Worm (Caenorhabditis elegans) whole organism, L4 larva: ENCODE results near the gene nse-4.

Source experiments
- F37D6.2 ChIP-seq: sonication (generic microtip); optimal IDR thresholded peaks from 2 replicates; lab custom pipeline; 2016; ENCODE audit warnings: mild to moderate bottlenecking, missing genetic modification characterization, missing compliant biosample characterization
- T20F7.1 ChIP-seq: fragments of 200-800 bp; sonication (Bioruptor generic); optimal IDR thresholded peaks from 2 replicates; lab custom pipeline; 2018; ENCODE audit warnings: mild to moderate bottlenecking, missing genetic modification characterization, missing compliant biosample characterization
- T26A8.4 ChIP-seq: fragments of 200-800 bp; sonication (Bioruptor generic); IDR thresholded peaks from 2 replicates; pipeline ENCODE4 v1.3.6; 2022; ENCODE audit warnings: missing genetic modification characterization, missing compliant biosample characterization
- Y105C5A.15 ChIP-seq: fragments of 200-800 bp; sonication (Bioruptor generic); IDR thresholded peaks from 2 replicates; pipeline ENCODE4 v1.3.6; 2022; ENCODE audit warnings: missing genetic modification characterization, missing compliant biosample characterization
- aha-1 ChIP-seq: fragments of 150-350 bp; peaks from one replicate; lab custom pipeline; 2014; ENCODE audit warnings: missing biosample characterization, missing genetic modification characterization
- aly-2 ChIP-seq: sonication (generic microtip); optimal IDR thresholded peaks from 2 replicates; lab custom pipeline; 2018; ENCODE audit warnings: missing biosample characterization, missing genetic modification characterization
- arid-1 ChIP-seq: fragments of 200-800 bp; sonication (Bioruptor generic); conservative IDR thresholded peaks from 2 replicates; pipeline ENCODE4 v1.3.6; 2022; ENCODE audit warnings: missing genetic modification reagents, missing genetic modification characterization, missing compliant biosample characterization
- ceh-28 ChIP-seq: fragments of 150-350 bp; optimal IDR thresholded peaks from 2 replicates; lab custom pipeline; 2014; ENCODE audit warnings: missing biosample characterization, missing genetic modification reagents, missing genetic modification characterization
- cey-2 ChIP-seq: sonication (generic microtip); optimal IDR thresholded peaks from 3 replicates; lab custom pipeline; 2017; ENCODE audit warnings: missing genetic modification characterization, mild to moderate bottlenecking, missing compliant biosample characterization, antibody characterized with exemption, borderline replicate concordance; ENCODE audit not compliant: insufficient read depth
- ctbp-1 ChIP-seq: fragments of 200-800 bp; sonication (Bioruptor generic); IDR thresholded peaks from 2 replicates; pipeline ENCODE4 v1.3.6; 2022; ENCODE audit warnings: missing genetic modification reagents, missing genetic modification characterization, missing compliant biosample characterization
- daf-12 ChIP-seq: fragments of 150-350 bp; optimal IDR thresholded peaks from 2 replicates; lab custom pipeline; 2014; ENCODE audit warnings: missing biosample characterization, missing genetic modification reagents, missing genetic modification characterization
- daf-16 ChIP-seq, 3 experiments: sonication (generic microtip); optimal IDR thresholded peaks; 2 replicates each; lab custom pipeline; 2016 to 2017; ENCODE audit warnings: missing genetic modification characterization in 3 of 3, missing genetic modification reagents in 3 of 3, mild to moderate bottlenecking in 2 of 3, missing compliant biosample characterization in 2 of 3, missing biosample characterization in 1 of 3, moderate library complexity in 1 of 3
- daf-8 ChIP-seq: fragments of 200-800 bp; sonication (Bioruptor generic); IDR thresholded peaks from 2 replicates; pipeline ENCODE4 v1.3.6; 2022; ENCODE audit warnings: missing genetic modification characterization, missing compliant biosample characterization
- dmd-6 ChIP-seq: fragments of 200-800 bp; sonication (Bioruptor generic); IDR thresholded peaks from 2 replicates; pipeline ENCODE4 v1.3.6; 2022; ENCODE audit warnings: missing genetic modification reagents, missing genetic modification characterization, missing compliant biosample characterization
- dpl-1 ChIP-seq: fragments of 150-350 bp; optimal IDR thresholded peaks from 2 replicates; lab custom pipeline; 2014; ENCODE audit warnings: missing biosample characterization, missing genetic modification reagents, missing genetic modification characterization
- dve-1 ChIP-seq: sonication (generic microtip); optimal IDR thresholded peaks from 2 replicates; lab custom pipeline; 2017; ENCODE audit warnings: antibody characterized with exemption, mild to moderate bottlenecking, missing genetic modification characterization, missing compliant biosample characterization; ENCODE audit not compliant: insufficient read depth
- fkh-10 ChIP-seq: fragments of 150-350 bp; optimal IDR thresholded peaks from 2 replicates; lab custom pipeline; 2014; ENCODE audit warnings: missing biosample characterization, missing genetic modification reagents, missing genetic modification characterization
- fos-1 ChIP-seq: fragments of 150-350 bp; optimal IDR thresholded peaks from 2 replicates; lab custom pipeline; 2014; ENCODE audit warnings: missing biosample characterization, missing genetic modification characterization
- hmg-1.1 ChIP-seq: fragments of 200-800 bp; sonication (Bioruptor generic); IDR thresholded peaks from 2 replicates; pipeline ENCODE4 v1.3.6; 2022; ENCODE audit warnings: missing genetic modification reagents, missing genetic modification characterization, missing compliant biosample characterization
- lim-7 ChIP-seq: fragments of 200-800 bp; sonication (Bioruptor generic); IDR thresholded peaks from 2 replicates; pipeline ENCODE4 v1.3.6; 2022; ENCODE audit warnings: missing genetic modification characterization, missing compliant biosample characterization
- lin-13 ChIP-seq: fragments of 150-350 bp; optimal IDR thresholded peaks from 2 replicates; lab custom pipeline; 2014; ENCODE audit warnings: missing biosample characterization, missing genetic modification reagents, missing genetic modification characterization
- lin-15B ChIP-seq: fragments of 150-350 bp; sonication (generic microtip); optimal IDR thresholded peaks from 3 replicates; lab custom pipeline; 2014; ENCODE audit warnings: missing biosample characterization, missing genetic modification characterization
- lin-39 ChIP-seq: fragments of 150-350 bp; optimal IDR thresholded peaks from 2 replicates; lab custom pipeline; 2014; ENCODE audit warnings: missing biosample characterization, missing genetic modification reagents, missing genetic modification characterization
- lsy-2 ChIP-seq, 2 experiments: fragments of 150-350 bp in 1 of 2; sonication (generic microtip) in 1 of 2; optimal IDR thresholded peaks; 2 replicates each; lab custom pipeline; 2014 to 2017; ENCODE audit warnings: missing biosample characterization in 2 of 2, missing genetic modification characterization in 2 of 2
- madf-5 ChIP-seq, 2 experiments: fragments of 200-800 bp; sonication (Bioruptor generic); IDR thresholded peaks; 2 replicates each; pipeline ENCODE4 v1.3.6; 2022; ENCODE audit warnings: missing compliant biosample characterization in 2 of 2, missing genetic modification characterization in 2 of 2
- madf-9 ChIP-seq: fragments of 200-800 bp; sonication (Bioruptor generic); conservative IDR thresholded peaks from 2 replicates; pipeline ENCODE4 v1.3.6; 2022; ENCODE audit warnings: missing genetic modification reagents, missing genetic modification characterization, missing compliant biosample characterization
- mdl-1 ChIP-seq, 2 experiments: fragments of 150-350 bp in 1 of 2; sonication (generic microtip) in 1 of 2; optimal IDR thresholded peaks; 2 replicates each; lab custom pipeline; 2014 to 2017; ENCODE audit warnings: missing biosample characterization in 2 of 2, missing genetic modification characterization in 2 of 2
- nhr-237 ChIP-seq: sonication (generic microtip); optimal IDR thresholded peaks from 2 replicates; lab custom pipeline; 2017; ENCODE audit warnings: missing biosample characterization, missing genetic modification characterization
- nhr-28 ChIP-seq: fragments of 150-350 bp; optimal IDR thresholded peaks from 2 replicates; lab custom pipeline; 2014; ENCODE audit warnings: missing biosample characterization, missing genetic modification characterization
- nhr-41 ChIP-seq: fragments of 200-800 bp; sonication (Bioruptor generic); IDR thresholded peaks from 2 replicates; pipeline ENCODE4 v1.3.6; 2022; ENCODE audit warnings: missing genetic modification reagents, missing genetic modification characterization, missing compliant biosample characterization
- nhr-6 ChIP-seq: fragments of 150-350 bp; optimal IDR thresholded peaks from 2 replicates; lab custom pipeline; 2014; ENCODE audit warnings: missing biosample characterization, missing genetic modification characterization
- nhr-77 ChIP-seq: fragments of 150-350 bp; optimal IDR thresholded peaks from 2 replicates; lab custom pipeline; 2014; ENCODE audit warnings: missing biosample characterization, missing genetic modification characterization
- php-3 ChIP-seq: fragments of 200-800 bp; sonication (Bioruptor generic); IDR thresholded peaks from 2 replicates; pipeline ENCODE4 v1.3.6; 2022; ENCODE audit warnings: missing genetic modification reagents, missing genetic modification characterization, missing compliant biosample characterization
- pqm-1 ChIP-seq: sonication (generic microtip); optimal IDR thresholded peaks from 2 replicates; lab custom pipeline; 2017; ENCODE audit warnings: missing biosample characterization, missing genetic modification characterization
- rbr-2 ChIP-seq: sonication (generic microtip); optimal IDR thresholded peaks from 2 replicates; lab custom pipeline; 2016; ENCODE audit warnings: missing genotype, missing genetic modification characterization, missing compliant biosample characterization
- skn-1 ChIP-seq: fragments of 150-350 bp; optimal IDR thresholded peaks from 2 replicates; lab custom pipeline; 2014; ENCODE audit warnings: missing biosample characterization, missing genetic modification characterization
- tag-97 ChIP-seq: fragments of 200-800 bp; sonication (Bioruptor generic); IDR thresholded peaks from 2 replicates; pipeline ENCODE4 v1.3.6; 2022; ENCODE audit warnings: missing genetic modification characterization, missing compliant biosample characterization
- unc-62 ChIP-seq, 3 experiments: fragments of 150-350 bp in 1 of 3; sonication (generic microtip); optimal IDR thresholded peaks in 2 of 3; peaks in 1 of 3; 1 replicate in 1 of 3; 2 replicates in 2 of 3; lab custom pipeline; 2014 to 2017; ENCODE audit warnings: missing biosample characterization in 3 of 3, missing genetic modification characterization in 3 of 3, missing genetic modification reagents in 3 of 3, missing genotype in 1 of 3
- vab-7 ChIP-seq: fragments of 200-800 bp; sonication (Bioruptor generic); IDR thresholded peaks from 2 replicates; pipeline ENCODE4 v1.3.6; 2022; ENCODE audit warnings: missing genetic modification reagents, missing genetic modification characterization, missing compliant biosample characterization
- zfp-2 ChIP-seq: sonication (generic microtip); optimal IDR thresholded peaks from 2 replicates; lab custom pipeline; 2016; ENCODE audit warnings: mild to moderate bottlenecking, missing genetic modification characterization, missing compliant biosample characterization
- zfp-3 ChIP-seq: fragments of 200-800 bp; sonication (Bioruptor generic); conservative IDR thresholded peaks from 2 replicates; pipeline ENCODE4 v1.3.6; 2022; ENCODE audit warnings: missing genetic modification reagents, missing genetic modification characterization, missing compliant biosample characterization
- ztf-11 ChIP-seq: fragments of 150-350 bp; optimal IDR thresholded peaks from 2 replicates; lab custom pipeline; 2014; ENCODE audit warnings: missing biosample characterization, missing genetic modification characterization

nse-4 gene

DNA sequence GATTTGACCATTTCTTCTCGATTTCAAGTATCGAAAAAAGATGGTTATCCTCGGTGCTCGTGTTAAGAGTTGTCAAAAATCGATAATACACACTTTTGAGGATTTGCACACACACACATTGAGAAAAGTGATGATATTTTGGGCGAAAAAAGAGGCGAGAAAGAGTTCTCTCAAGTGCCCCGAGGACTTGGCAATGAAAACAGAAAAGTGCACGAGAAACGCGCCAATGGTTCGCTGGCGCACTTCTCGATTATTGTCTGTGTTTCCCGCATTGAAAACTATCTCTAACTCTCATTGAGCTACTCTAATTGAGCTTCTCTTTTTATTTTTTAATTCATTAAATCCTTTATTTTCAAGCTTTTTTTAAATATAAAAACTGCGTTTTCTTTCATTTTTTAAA is 46.9 kb upstream of the nse-4 start (continued):
- TF ChIP-seq dpl-1 = peak; percentile 66
- no peak for TF ChIP-seq madf-9 (GFP tag; lab: Robert Waterston, UW)
- no peak for TF ChIP-seq mdl-1 (tag; optimal IDR thresholded peaks at IDR 0.05; lab: Kevin White, UChicago)
- TF ChIP-seq hmg-1.1 = peak; percentile 57; the same call in 1 of the 2 replicates
- TF ChIP-seq nhr-41 (GFP tag; lab: Robert Waterston, UW) = no peak
- TF ChIP-seq fkh-10 (GFP tag; lab: Kevin White, UChicago) = peak; percentile 33
- 0 out of 2 replicates have a peak, but pooled peaks have one; percentile 41 for TF ChIP-seq dmd-6
- no peak for TF ChIP-seq daf-8 (GFP tag; lab: Robert Waterston, UW)
- no peak for TF ChIP-seq zfp-3 (GFP tag; lab: Robert Waterston, UW)
- peak; percentile 55 for TF ChIP-seq T20F7.1 (GFP tag; lab: Kevin White, UChicago)
- peak; percentile 28 for TF ChIP-seq nhr-77
- TF ChIP-seq lin-13 (GFP tag; lab: Kevin White, UChicago) = peak; percentile 13
- no peak for TF ChIP-seq daf-12 (tag; lab: Kevin White, UChicago)
- TF ChIP-seq lsy-2 (tag; optimal IDR thresholded peaks at IDR 0.05; lab: Kevin White, UChicago) = peak; percentile 26 to 84
- TF ChIP-seq fos-1 = no peak
- TF ChIP-seq rbr-2 (tag; lab: Kevin White, UChicago) = peak; percentile 79
- TF ChIP-seq F37D6.2 (tag; lab: Kevin White, UChicago) = peak; percentile 10
- TF ChIP-seq tag-97 (GFP tag; lab: Robert Waterston, UW) = no peak
- peak; percentile 49 for TF ChIP-seq dve-1 (tag; lab: Kevin White, UChicago)

DNA sequence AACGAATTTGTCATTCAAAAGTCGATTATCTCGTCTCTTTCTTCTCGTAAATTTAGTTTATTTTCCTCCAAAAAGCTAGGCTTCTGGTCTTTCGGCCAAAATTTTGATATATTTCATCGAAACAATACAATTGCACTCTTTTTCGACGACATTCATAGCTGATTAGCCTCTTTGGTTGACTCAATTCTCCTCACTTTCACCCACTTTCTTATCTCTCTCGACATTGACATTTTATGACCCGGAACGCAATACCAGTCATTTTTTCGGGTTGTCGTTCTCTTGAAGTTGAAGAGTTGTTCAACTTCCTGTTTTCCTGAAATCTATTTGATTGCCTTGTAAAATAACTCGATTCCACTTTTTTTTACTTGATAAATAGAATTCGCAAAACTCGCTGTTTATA is 46.1 kb upstream of the nse-4 start:
- TF ChIP-seq php-3 (GFP tag; lab: Robert Waterston, UW) (0 out of 2 replicates have a peak, but pooled peaks have one; percentile 33), nhr-28 (tag; lab: Kevin White, UChicago) (peak; percentile 31), dmd-6 (peak; percentile 50; the same call in 1 of the 2 replicates), pqm-1 (tag; lab: Kevin White, UChicago) (peak; percentile 71), aha-1 (tag; lab: Kevin White, UChicago) (peak; percentile 21), T26A8.4 (no peak), rbr-2 (tag; lab: Kevin White, UChicago) (no peak), dve-1 (tag; lab: Kevin White, UChicago) (peak; percentile 62), daf-16 (GFP tag; optimal IDR thresholded peaks at IDR 0.05; lab: Kevin White, UChicago) (no peak), daf-16 (tag; optimal IDR thresholded peaks at IDR 0.05; lab: Kevin White, UChicago) (peak; percentile 61)

DNA sequence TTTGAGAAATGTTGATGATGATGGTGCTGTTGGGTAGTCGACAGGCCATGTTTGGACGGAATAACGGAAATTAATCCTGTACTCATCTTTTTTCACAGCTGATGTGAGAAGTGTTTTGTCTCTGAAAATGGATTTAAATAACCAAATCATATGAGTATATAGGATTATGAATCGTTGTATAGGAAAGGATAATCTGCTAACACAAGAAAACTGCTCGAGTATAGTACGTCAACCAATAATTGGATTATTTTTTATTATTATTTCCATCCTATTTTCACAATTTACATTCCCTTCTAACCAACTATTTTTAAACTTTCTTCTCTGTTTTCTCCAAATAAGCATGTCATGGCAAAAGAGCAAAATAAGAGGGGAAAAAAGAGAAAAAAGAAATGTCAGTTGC is 44.9 kb upstream of the nse-4 start:
- no peak for TF ChIP-seq cey-2 (tag; lab: Kevin White, UChicago)
- TF ChIP-seq skn-1 (tag; lab: Kevin White, UChicago) = no peak
- TF ChIP-seq ztf-11 (tag; lab: Kevin White, UChicago) = no peak
- TF ChIP-seq dpl-1 = no peak
- TF ChIP-seq madf-5 (GFP tag; IDR thresholded peaks at IDR 0.05; lab: Robert Waterston, UW) = no peak
- TF ChIP-seq T20F7.1 (GFP tag; lab: Kevin White, UChicago) = no peak
- no peak for TF ChIP-seq aly-2
- TF ChIP-seq Y105C5A.15 (GFP tag; lab: Robert Waterston, UW) = no peak
- TF ChIP-seq lin-15B (tag; lab: Kevin White, UChicago) = no peak
- no peak for TF ChIP-seq tag-97 (GFP tag; lab: Robert Waterston, UW)
- no peak for TF ChIP-seq ceh-28 (tag; lab: Kevin White, UChicago)
- no peak for TF ChIP-seq lin-39
- no peak for TF ChIP-seq lim-7 (GFP tag; lab: Robert Waterston, UW)
- TF ChIP-seq vab-7 (GFP tag; lab: Robert Waterston, UW) = no peak
- no peak for TF ChIP-seq arid-1 (GFP tag; lab: Robert Waterston, UW)
- no peak for TF ChIP-seq zfp-2 (tag; lab: Kevin White, UChicago)
- TF ChIP-seq nhr-6 (tag; lab: Kevin White, UChicago) = no peak
- TF ChIP-seq ctbp-1 (GFP tag; lab: Robert Waterston, UW) = no peak
- no peak for TF ChIP-seq nhr-237 (tag; lab: Kevin White, UChicago)
- TF ChIP-seq unc-62 (GFP tag; optimal IDR thresholded peaks at IDR 0.05 in 1 of 2; lab: Kevin White, UChicago) = no peak
- TF ChIP-seq unc-62 (tag; optimal IDR thresholded peaks at IDR 0.05; lab: Kevin White, UChicago) = no peak
- TF ChIP-seq, all 104 proteins: peak for 0
